Worm (Caenorhabditis elegans): ENCODE measurements around the gene srh-60.

Gene srh-60

DNA sequence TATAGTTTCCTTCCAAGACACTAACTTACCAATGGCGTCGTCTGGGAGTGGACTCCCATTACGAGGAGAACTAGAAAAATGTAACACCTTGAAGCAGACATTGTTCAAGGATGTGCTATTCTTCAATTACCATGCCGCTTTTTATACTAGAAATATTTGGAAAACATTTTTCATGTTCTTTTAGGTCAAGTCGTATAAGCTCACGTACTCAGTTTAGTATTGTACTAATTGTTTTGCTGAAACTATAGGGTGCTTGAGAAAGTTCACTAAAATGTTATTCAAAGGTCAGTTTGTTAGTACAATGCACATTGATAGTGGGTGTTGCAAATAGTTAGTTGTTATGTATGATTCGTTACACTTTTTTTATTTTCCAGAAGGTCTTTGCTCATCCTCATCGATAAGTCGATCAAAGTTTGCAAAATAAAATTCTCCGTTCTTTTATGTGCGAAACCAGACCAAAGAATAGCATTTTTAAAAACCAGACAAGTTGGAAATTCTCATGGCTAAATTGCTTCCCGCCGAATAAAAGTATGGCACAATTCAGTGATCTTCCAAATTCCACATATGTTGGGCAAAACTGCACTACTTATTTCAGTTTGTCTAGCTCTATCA is 12.5 kb upstream of the srh-60 start, which contains the start of the genes clec-128 and clec-129:
Gene clec-128, minus strand, starts transcription at position 101 of the 612 bp plus-strand sequence.
Gene clec-129, plus strand, starts transcription at position 562 of the 612 bp plus-strand sequence.
- no peak for TF ChIP-seq lin-39 (tag; optimal IDR thresholded peaks at IDR 0.05)

DNA sequence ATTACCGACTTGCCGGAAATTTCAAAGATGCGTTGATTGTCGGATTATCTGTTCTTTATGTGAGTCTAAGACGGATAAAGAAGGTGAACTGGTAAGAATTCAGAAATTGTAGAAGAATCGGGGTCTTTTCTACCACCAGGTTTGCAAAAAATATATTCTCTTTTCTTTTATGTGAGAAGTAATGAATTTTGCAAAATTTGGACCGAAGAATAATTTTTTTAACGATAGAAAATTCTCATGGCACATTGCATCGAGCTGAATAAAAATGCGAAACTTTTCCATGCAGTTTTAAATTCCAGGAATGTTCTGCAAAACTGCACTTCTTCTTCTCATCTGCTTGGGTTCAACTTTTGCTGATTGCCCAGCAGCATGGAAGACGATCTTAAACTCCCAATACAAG is 10.2 kb upstream of the srh-60 start, which contains the start of gene clec-130:
Gene clec-130, plus strand, starts transcription at position 301 of the 400 bp plus-strand sequence.
- no peak for TF ChIP-seq skn-1 (tag; optimal IDR thresholded peaks at IDR 0.05)
- no peak for TF ChIP-seq ztf-4 (tag; optimal IDR thresholded peaks at IDR 0.05)
- TF ChIP-seq nhr-67 (tag; optimal IDR thresholded peaks at IDR 0.05): no peak
- TF ChIP-seq lin-15B (tag; optimal IDR thresholded peaks at IDR 0.05): no peak
- no peak for TF ChIP-seq fos-1 (tag; optimal IDR thresholded peaks at IDR 0.05)
- TF ChIP-seq pqm-1 (tag; optimal IDR thresholded peaks at IDR 0.05): no peak
- TF ChIP-seq tbx-2 (tag; optimal IDR thresholded peaks at IDR 0.05): no peak
- no peak for TF ChIP-seq nhr-23 (tag; optimal IDR thresholded peaks at IDR 0.05)
- TF ChIP-seq nhr-237 (tag; optimal IDR thresholded peaks at IDR 0.05): no peak
- TF ChIP-seq nfya-1 (tag; optimal IDR thresholded peaks at IDR 0.05; ENCODE audit: insufficient read depth): no peak
- no peak for TF ChIP-seq elt-3 (tag; optimal IDR thresholded peaks at IDR 0.05)
- TF ChIP-seq nhr-77 (tag; optimal IDR thresholded peaks at IDR 0.05): no peak
- TF ChIP-seq nhr-76 (tag; optimal IDR thresholded peaks at IDR 0.05): no peak

- TF ChIP-seq fkh-2 (tag; optimal IDR thresholded peaks at IDR 0.05): no peak
- TF ChIP-seq unc-39 (tag; optimal IDR thresholded peaks at IDR 0.05): no peak
- TF ChIP-seq ceh-28 (tag; optimal IDR thresholded peaks at IDR 0.05): no peak
- no peak for TF ChIP-seq nhr-25 (tag; optimal IDR thresholded peaks at IDR 0.05)
- no peak for TF ChIP-seq mdl-1 (tag; optimal IDR thresholded peaks at IDR 0.05)
- TF ChIP-seq unc-62 (GFP tag; optimal IDR thresholded peaks at IDR 0.05): no peak
- no peak for TF ChIP-seq mml-1 (tag; optimal IDR thresholded peaks at IDR 0.05)
- no peak for TF ChIP-seq fos-1 (tag; optimal IDR thresholded peaks at IDR 0.05)
- TF ChIP-seq lin-39 (tag; optimal IDR thresholded peaks at IDR 0.05): no peak
- no peak for TF ChIP-seq eor-1 (tag; optimal IDR thresholded peaks at IDR 0.05)
- TF ChIP-seq hmg-11 (tag; optimal IDR thresholded peaks at IDR 0.05): no peak
- TF ChIP-seq ztf-11 (tag; optimal IDR thresholded peaks at IDR 0.05): no peak
- no peak for TF ChIP-seq tbx-2 (tag; optimal IDR thresholded peaks at IDR 0.05)
- no peak for TF ChIP-seq R02D3.7 (tag; optimal IDR thresholded peaks at IDR 0.05)
- no peak for TF ChIP-seq ceh-16 (tag; optimal IDR thresholded peaks at IDR 0.05)
- TF ChIP-seq ztf-4 (tag; optimal IDR thresholded peaks at IDR 0.05): no peak
Observed at ce11 chrII:3576742-3577141, 6.8 kb upstream of the srh-60 start, which contains the start of gene clec-132. Gene clec-132, plus strand, starts transcription at chrII:3577042.

- TF ChIP-seq snpc-4 (tag; optimal IDR thresholded peaks at IDR 0.05) (no peak), nhr-11 (tag; optimal IDR thresholded peaks at IDR 0.05) (no peak), jun-1 (tag; optimal IDR thresholded peaks at IDR 0.05) (no peak), nhr-76 (tag; optimal IDR thresholded peaks at IDR 0.05) (no peak), lsy-12 (tag; optimal IDR thresholded peaks at IDR 0.05) (no peak), egl-5 (tag; optimal IDR thresholded peaks at IDR 0.05) (no peak), fkh-10 (GFP tag; optimal IDR thresholded peaks at IDR 0.05) (no peak), nhr-237 (tag; optimal IDR thresholded peaks at IDR 0.05) (no peak), ceh-82 (tag; optimal IDR thresholded peaks at IDR 0.05) (no peak), hmg-11 (tag; optimal IDR thresholded peaks at IDR 0.05) (no peak), nhr-12 (tag; optimal IDR thresholded peaks at IDR 0.05) (no peak)
Observed at ce11 chrII:3578121-3578520, 5.4 kb upstream of the srh-60 start, which contains the start of gene clec-133. Gene clec-133, plus strand, starts transcription at chrII:3578421.

DNA sequence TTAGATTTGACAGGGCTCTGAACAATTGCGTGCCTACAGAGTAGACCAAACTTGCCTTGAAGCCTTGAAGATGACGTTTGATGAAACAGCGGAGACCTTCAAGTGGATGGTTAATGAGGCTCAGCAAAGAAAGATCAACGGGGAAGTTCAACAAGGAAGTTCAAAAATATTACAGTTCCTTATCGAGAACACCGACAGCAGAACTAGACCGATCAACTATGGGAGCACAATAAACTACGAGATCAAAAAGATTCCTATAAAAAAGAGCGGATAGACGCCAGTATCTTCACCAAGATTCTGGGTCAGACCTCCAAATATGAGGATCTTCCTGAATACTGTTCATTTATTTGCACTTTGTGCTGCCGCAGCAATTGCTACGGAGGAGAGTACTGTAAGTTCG is 3.7 kb upstream of the srh-60 start, which contains the start of gene clec-134:
Gene clec-134, plus strand, starts transcription at position 301 of the 400 bp plus-strand sequence.
- no peak for TF ChIP-seq snpc-4 (tag; optimal IDR thresholded peaks at IDR 0.05)
- TF ChIP-seq mml-1 (tag; optimal IDR thresholded peaks at IDR 0.05): no peak
- TF ChIP-seq nhr-23 (tag; optimal IDR thresholded peaks at IDR 0.05): no peak
- TF ChIP-seq nhr-43 (tag; optimal IDR thresholded peaks at IDR 0.05; ENCODE audit: poor library complexity, severe bottlenecking): no peak
- TF ChIP-seq pqm-1 (tag; optimal IDR thresholded peaks at IDR 0.05): no peak
- TF ChIP-seq eor-1 (tag; optimal IDR thresholded peaks at IDR 0.05): no peak
- TF ChIP-seq ztf-4 (tag; optimal IDR thresholded peaks at IDR 0.05): no peak
- no peak for TF ChIP-seq nhr-25 (tag; optimal IDR thresholded peaks at IDR 0.05)
- TF ChIP-seq aly-2 (tag; optimal IDR thresholded peaks at IDR 0.05): no peak
- TF ChIP-seq nhr-11 (tag; optimal IDR thresholded peaks at IDR 0.05): no peak
- no peak for TF ChIP-seq lin-39 (tag; optimal IDR thresholded peaks at IDR 0.05)
- TF ChIP-seq hmg-11 (tag; optimal IDR thresholded peaks at IDR 0.05): no peak
- TF ChIP-seq elt-3 (tag; optimal IDR thresholded peaks at IDR 0.05): no peak
- no peak for TF ChIP-seq pha-4 (tag; optimal IDR thresholded peaks at IDR 0.05)
- TF ChIP-seq elt-1 (tag; optimal IDR thresholded peaks at IDR 0.05): no peak
- TF ChIP-seq unc-62 (GFP tag; optimal IDR thresholded peaks at IDR 0.05): no peak
- no peak for TF ChIP-seq ceh-28 (tag; optimal IDR thresholded peaks at IDR 0.05)
- no peak for TF ChIP-seq zag-1 (tag; optimal IDR thresholded peaks at IDR 0.05)
- TF ChIP-seq nhr-67 (tag; optimal IDR thresholded peaks at IDR 0.05): no peak
- TF ChIP-seq nhr-237 (tag; optimal IDR thresholded peaks at IDR 0.05): no peak
